Worm (Caenorhabditis elegans) whole organism, L4/young adult: ENCODE data around the gene Y50D4C.12.

Experiments used
- dao-5 ChIP-seq: sonication (generic microtip); optimal IDR thresholded peaks from 2 replicates; lab custom pipeline; 2016; ENCODE audit warnings: missing genotype, missing genetic modification characterization, moderate library complexity, missing compliant biosample characterization
- him-1 ChIP-seq: sonication (generic microtip); optimal IDR thresholded peaks from 2 replicates; lab custom pipeline; 2016; ENCODE audit warnings: missing genotype, missing genetic modification reagents, missing genetic modification characterization, missing compliant biosample characterization

- no peak for TF ChIP-seq him-1 (tag; lab: Kevin White, UChicago)
- TF ChIP-seq dao-5, result no peak
These were observed 32.6 kb upstream of the Y50D4C.12 start, which contains the start of gene Y50D4C.6 for ce11 chrV:949760-950159.
